Fruit fly (Drosophila melanogaster) whole organism, embryonic: ENCODE measurements around the gene CG9426.

Experiments used
- Blimp-1 ChIP-seq: fragments of 200-800 bp; sonication (Bioruptor generic); optimal IDR thresholded peaks from 3 replicates; lab custom pipeline; 2018; ENCODE audit warnings: missing biosample characterization, missing genetic modification characterization, mild to moderate bottlenecking, moderate library complexity, missing genetic modification reagents
- CG10147 ChIP-seq: fragments of 200-800 bp; sonication (Bioruptor generic); optimal IDR thresholded peaks from 2 replicates; lab custom pipeline; 2019; ENCODE audit warnings: missing biosample characterization, mild to moderate bottlenecking, missing genetic modification characterization, moderate library complexity
- CG1024 ChIP-seq: fragments of 200-800 bp; sonication (Bioruptor generic); IDR thresholded peaks from 2 replicates; pipeline ENCODE4 v1.3.6; 2022; ENCODE audit warnings: missing biosample characterization, missing genetic modification characterization
- CG10267 ChIP-seq: fragments of 200-800 bp; sonication (Bioruptor generic); optimal IDR thresholded peaks from 2 replicates; lab custom pipeline; 2018; ENCODE audit warnings: missing biosample characterization, mild to moderate bottlenecking, missing genetic modification characterization, moderate library complexity
- CG10366 ChIP-seq: fragments of 200-800 bp; sonication (Bioruptor generic); IDR thresholded peaks from 2 replicates; pipeline ENCODE4 v1.3.6; 2022; ENCODE audit warnings: missing biosample characterization, missing genetic modification characterization
- CG10462 ChIP-seq: fragments of 200-800 bp; sonication (Bioruptor generic); optimal IDR thresholded peaks from 2 replicates; lab custom pipeline; 2016; ENCODE audit warnings: missing biosample characterization, missing genetic modification characterization
- CG12942 ChIP-seq: fragments of 200-800 bp; sonication (Bioruptor generic); optimal IDR thresholded peaks from 3 replicates; lab custom pipeline; 2016; ENCODE audit warnings: missing biosample characterization, missing genetic modification characterization
- CG14710 ChIP-seq: fragments of 200-800 bp; sonication (Bioruptor generic); optimal IDR thresholded peaks from 3 replicates; lab custom pipeline; 2019; ENCODE audit warnings: missing biosample characterization, mild to moderate bottlenecking, missing genetic modification characterization, moderate library complexity
- CG15479 ChIP-seq: fragments of 200-800 bp; sonication (Bioruptor generic); optimal IDR thresholded peaks from 3 replicates; lab custom pipeline; 2019; ENCODE audit warnings: missing biosample characterization, mild to moderate bottlenecking, missing genetic modification characterization, moderate library complexity
- CG16815 ChIP-seq: fragments of 200-800 bp; sonication (Bioruptor generic); optimal IDR thresholded peaks from 3 replicates; lab custom pipeline; 2017; ENCODE audit warnings: missing biosample characterization, mild to moderate bottlenecking, missing genetic modification characterization
- CG17328 ChIP-seq: fragments of 200-800 bp; sonication (Bioruptor generic); IDR thresholded peaks from 2 replicates; pipeline ENCODE4 v1.3.6; 2022; ENCODE audit warnings: missing biosample characterization, missing genetic modification characterization
- CG18476 ChIP-seq: fragments of 200-800 bp; sonication (Bioruptor generic); optimal IDR thresholded peaks from 2 replicates; lab custom pipeline; 2016; ENCODE audit warnings: missing biosample characterization, mild to moderate bottlenecking, missing genetic modification characterization
- CG2116 ChIP-seq: fragments of 200-800 bp; sonication (Bioruptor generic); optimal IDR thresholded peaks from 3 replicates; lab custom pipeline; 2018; ENCODE audit warnings: missing biosample characterization, mild to moderate bottlenecking, missing genetic modification characterization
- CG2120 ChIP-seq: fragments of 200-800 bp; sonication (Bioruptor generic); optimal IDR thresholded peaks from 3 replicates; lab custom pipeline; 2016; ENCODE audit warnings: missing biosample characterization, missing genetic modification characterization
- CG30403 ChIP-seq: fragments of 200-800 bp; sonication (Bioruptor generic); optimal IDR thresholded peaks from 3 replicates; lab custom pipeline; 2016; ENCODE audit warnings: missing biosample characterization, missing genetic modification characterization
- CG32532 ChIP-seq: fragments of 200-800 bp; sonication (Bioruptor generic); IDR thresholded peaks from 2 replicates; pipeline ENCODE4 v1.3.6; 2022; ENCODE audit warnings: missing biosample characterization, missing genetic modification characterization
- CG3847 ChIP-seq: fragments of 200-800 bp; sonication (Bioruptor generic); IDR thresholded peaks from 2 replicates; pipeline ENCODE4 v1.3.6; 2022; ENCODE audit warnings: missing biosample characterization, missing genetic modification characterization
- CG4404 ChIP-seq: fragments of 200-800 bp; sonication (Bioruptor generic); IDR thresholded peaks from 2 replicates; pipeline ENCODE4 v1.3.6; 2022; ENCODE audit warnings: missing biosample characterization, missing genetic modification characterization
- CG4820 ChIP-seq: fragments of 200-800 bp; sonication (Bioruptor generic); optimal IDR thresholded peaks from 3 replicates; lab custom pipeline; 2016; ENCODE audit warnings: missing biosample characterization, missing genetic modification characterization
- CG6272 ChIP-seq: fragments of 200-800 bp; sonication (Bioruptor generic); IDR thresholded peaks from 2 replicates; pipeline ENCODE4 v1.3.6; 2022; ENCODE audit warnings: missing biosample characterization, missing genetic modification characterization
- CG7745 ChIP-seq: fragments of 200-800 bp; sonication (Bioruptor generic); optimal IDR thresholded peaks from 2 replicates; lab custom pipeline; 2018; ENCODE audit warnings: missing biosample characterization, mild to moderate bottlenecking, missing genetic modification characterization, moderate library complexity
- CG7987 ChIP-seq: fragments of 200-800 bp; sonication (Bioruptor generic); optimal IDR thresholded peaks from 2 replicates; lab custom pipeline; 2018; ENCODE audit warnings: missing biosample characterization, mild to moderate bottlenecking, missing genetic modification characterization, moderate library complexity
- Chrac-16 ChIP-seq: fragments of 200-800 bp; sonication (Bioruptor generic); optimal IDR thresholded peaks from 3 replicates; lab custom pipeline; 2016; ENCODE audit warnings: missing biosample characterization, missing genetic modification characterization
- Dbx ChIP-seq: fragments of 200-800 bp; sonication (Bioruptor generic); IDR thresholded peaks from 3 replicates; pipeline ENCODE4 v1.3.6; 2022; ENCODE audit warnings: missing biosample characterization, missing genetic modification characterization
- GATAe ChIP-seq: fragments of 200-800 bp; sonication (Bioruptor generic); conservative IDR thresholded peaks from 2 replicates; pipeline ENCODE4 v1.3.6; 2022; ENCODE audit warnings: missing biosample characterization, missing genetic modification characterization
- H15 ChIP-seq: fragments of 200-800 bp; sonication (Bioruptor generic); IDR thresholded peaks from 3 replicates; pipeline ENCODE4 v1.3.6; 2022; ENCODE audit warnings: missing biosample characterization, missing genetic modification characterization
- Hr3 ChIP-seq: fragments of 200-800 bp; sonication (Bioruptor generic); optimal IDR thresholded peaks from 3 replicates; lab custom pipeline; 2016; ENCODE audit warnings: missing biosample characterization, missing genetic modification characterization
- Hsf ChIP-seq: fragments of 200-800 bp; sonication (Bioruptor generic); optimal IDR thresholded peaks from 3 replicates; lab custom pipeline; 2016; ENCODE audit warnings: missing biosample characterization, missing genetic modification characterization
- MBD-R2 ChIP-seq: fragments of 200-800 bp; sonication (Bioruptor generic); IDR thresholded peaks from 2 replicates; pipeline ENCODE4 v1.3.6; 2022; ENCODE audit warnings: missing biosample characterization, missing genetic modification characterization
- NC2α ChIP-seq: fragments of 200-800 bp; sonication (Bioruptor generic); optimal IDR thresholded peaks from 2 replicates; lab custom pipeline; 2016; ENCODE audit warnings: missing biosample characterization, missing genetic modification characterization
- Ssrp ChIP-seq: fragments of 200-800 bp; sonication (Bioruptor generic); optimal IDR thresholded peaks from 2 replicates; lab custom pipeline; 2018; ENCODE audit warnings: missing biosample characterization, mild to moderate bottlenecking, missing genetic modification characterization, moderate library complexity
- Tbp ChIP-seq: fragments of >200 bp; optimal IDR thresholded peaks from 2 replicates; lab custom pipeline; 2018; ENCODE audit warnings: missing biosample characterization, missing genetic modification characterization
- ara ChIP-seq: fragments of 200-800 bp; sonication (Bioruptor generic); IDR thresholded peaks from 2 replicates; pipeline ENCODE4 v1.3.6; 2022; ENCODE audit warnings: missing biosample characterization, missing genetic modification characterization
- chn ChIP-seq: fragments of 200-800 bp; sonication (Bioruptor generic); optimal IDR thresholded peaks from 2 replicates; lab custom pipeline; 2016; ENCODE audit warnings: missing biosample characterization, missing genetic modification characterization
- ci ChIP-seq: fragments of 200-800 bp; sonication (Bioruptor generic); IDR thresholded peaks from 3 replicates; pipeline ENCODE4 v1.3.6; 2022; ENCODE audit warnings: missing biosample characterization, missing genetic modification characterization
- danr ChIP-seq: fragments of 200-800 bp; sonication (Bioruptor generic); IDR thresholded peaks from 2 replicates; pipeline ENCODE4 v1.3.6; 2022; ENCODE audit warnings: missing biosample characterization, missing genetic modification characterization
- dm ChIP-seq: fragments of 200-800 bp; sonication (Bioruptor generic); optimal IDR thresholded peaks from 3 replicates; lab custom pipeline; 2016; ENCODE audit warnings: missing biosample characterization, missing genetic modification characterization
- dpn ChIP-seq, 2 experiments: fragments of 200-800 bp; sonication (Bioruptor generic); optimal IDR thresholded peaks; 3 replicates each; lab custom pipeline; 2016; ENCODE audit warnings: missing biosample characterization in 2 of 2, missing genetic modification characterization in 2 of 2
- ems ChIP-seq: fragments of 200-800 bp; sonication (Bioruptor generic); optimal IDR thresholded peaks from 3 replicates; lab custom pipeline; 2016; ENCODE audit warnings: missing biosample characterization, missing genetic modification characterization
- eyg ChIP-seq: fragments of 200-800 bp; sonication (Bioruptor generic); optimal IDR thresholded peaks from 3 replicates; lab custom pipeline; 2016; ENCODE audit warnings: missing biosample characterization, missing genetic modification characterization
- fd102C ChIP-seq: fragments of 200-800 bp; sonication (Bioruptor generic); optimal IDR thresholded peaks from 2 replicates; lab custom pipeline; 2018; ENCODE audit warnings: missing biosample characterization, mild to moderate bottlenecking, missing genetic modification characterization, moderate library complexity
- ftz-f1 ChIP-seq: fragments of 200-800 bp; sonication (Bioruptor generic); optimal IDR thresholded peaks from 2 replicates; lab custom pipeline; 2016; ENCODE audit warnings: missing biosample characterization, missing genetic modification characterization
- gsb-n ChIP-seq: fragments of 200-800 bp; sonication (Bioruptor generic); optimal IDR thresholded peaks from 3 replicates; lab custom pipeline; 2018; ENCODE audit warnings: missing biosample characterization, mild to moderate bottlenecking, missing genetic modification characterization
- her ChIP-seq: fragments of 200-800 bp; sonication (Bioruptor generic); optimal IDR thresholded peaks from 2 replicates; lab custom pipeline; 2016; ENCODE audit warnings: missing biosample characterization, missing genetic modification characterization
- jing ChIP-seq: fragments of 200-800 bp; sonication (Bioruptor generic); optimal IDR thresholded peaks from 2 replicates; lab custom pipeline; 2018; ENCODE audit warnings: missing biosample characterization, mild to moderate bottlenecking, missing genetic modification characterization
- knrl ChIP-seq: fragments of 200-800 bp; sonication (Bioruptor generic); IDR thresholded peaks from 3 replicates; pipeline ENCODE4 v1.3.6; 2022; ENCODE audit warnings: missing biosample characterization, missing genetic modification characterization; ENCODE audit not compliant: partially characterized antibody
- lola ChIP-seq, 3 experiments: fragments of >200 bp in 2 of 3; fragments of 200-800 bp in 1 of 3; sonication (Bioruptor generic) in 1 of 3; optimal IDR thresholded peaks; 2 replicates each; lab custom pipeline; 2017 to 2019; ENCODE audit warnings: missing biosample characterization in 3 of 3, missing genetic modification characterization in 3 of 3, mild to moderate bottlenecking in 1 of 3, moderate library complexity in 1 of 3
- peb ChIP-seq: fragments of 200-800 bp; sonication (Bioruptor generic); IDR thresholded peaks from 2 replicates; pipeline ENCODE4 v1.3.6; 2022; ENCODE audit warnings: missing biosample characterization, missing genetic modification characterization
- phol ChIP-seq: fragments of 200-800 bp; sonication (Bioruptor generic); optimal IDR thresholded peaks from 3 replicates; lab custom pipeline; 2018; ENCODE audit warnings: missing biosample characterization, mild to moderate bottlenecking, missing genetic modification characterization, moderate library complexity
- pzg ChIP-seq: fragments of 200-800 bp; sonication (Bioruptor generic); optimal IDR thresholded peaks from 3 replicates; lab custom pipeline; 2018; ENCODE audit warnings: missing biosample characterization, mild to moderate bottlenecking, missing genetic modification characterization, moderate library complexity
- sisA ChIP-seq: fragments of 200-800 bp; sonication (Bioruptor generic); IDR thresholded peaks from 2 replicates; pipeline ENCODE4 v1.3.6; 2022; ENCODE audit warnings: missing biosample characterization, missing genetic modification characterization

Gene CG9426

DNA sequence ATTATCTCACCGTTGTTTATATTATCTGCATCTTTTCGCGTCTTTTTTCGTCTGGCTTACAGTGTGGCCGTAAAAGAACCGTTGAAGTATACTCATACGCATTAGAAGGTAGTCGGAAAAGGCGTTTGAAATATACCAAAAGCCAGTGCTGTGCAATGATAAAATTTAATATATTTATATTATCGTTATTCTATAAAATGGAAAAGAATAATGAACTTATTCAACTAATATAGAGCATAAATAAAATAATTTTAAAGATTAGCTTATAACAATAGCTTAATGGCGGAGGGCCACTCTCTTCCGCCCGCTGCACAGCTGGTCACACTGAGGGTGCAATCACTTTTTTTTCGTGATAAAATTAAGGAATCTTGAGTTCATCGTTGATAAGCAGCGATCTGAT lies 27.8 kb downstream of the CG9426 start, which contains the start of the genes CG16974 and Edem2 (continued):
- peak; percentile 60 for TF ChIP-seq Ssrp
- peak; percentile 63 for TF ChIP-seq Hsf (GFP tag; lab: Kevin White, UChicago)
- no peak for TF ChIP-seq CG15479 (GFP tag; lab: Kevin White, UChicago)
- no peak for TF ChIP-seq CG1024
- TF ChIP-seq CG32532 (GFP tag; lab: Robert Waterston, UW) = peak; percentile 71
- peak; percentile 71 for TF ChIP-seq CG4404
- peak; percentile 59; the same call in 2 of the 3 replicates for TF ChIP-seq Dbx (GFP tag; lab: Robert Waterston, UW)
- TF ChIP-seq sisA (GFP tag; lab: Robert Waterston, UW) = peak; percentile 79
- TF ChIP-seq dm (GFP tag; lab: Kevin White, UChicago) = peak; percentile 5
- TF ChIP-seq NC2α (GFP tag; lab: Kevin White, UChicago) = no peak
- no peak for TF ChIP-seq eyg
- TF ChIP-seq MBD-R2 (GFP tag; lab: Robert Waterston, UW) = peak; percentile 75
- peak; percentile 43; the same call in 1 of the 3 replicates for TF ChIP-seq H15 (GFP tag; lab: Robert Waterston, UW)
- TF ChIP-seq Blimp-1 (GFP tag; lab: Kevin White, UChicago) = no peak
- peak; percentile 69 for TF ChIP-seq CG7987
- peak; percentile 67; the same call in 1 of the 2 replicates for TF ChIP-seq CG6272 (GFP tag; lab: Robert Waterston, UW)
- no peak for TF ChIP-seq jing (GFP tag; lab: Kevin White, UChicago)
- TF ChIP-seq ftz-f1 (GFP tag; lab: Kevin White, UChicago) = peak; percentile 39
- peak; percentile 21; the same call in 1 of the 2 replicates for TF ChIP-seq danr (GFP tag; lab: Robert Waterston, UW)
- TF ChIP-seq gsb-n = no peak
- TF ChIP-seq CG4820 (GFP tag; lab: Kevin White, UChicago) = peak; percentile 64
- TF ChIP-seq chn (GFP tag; lab: Kevin White, UChicago) = peak; percentile 68
- peak; percentile 78 for TF ChIP-seq Hr3
- peak; percentile 80 for TF ChIP-seq CG2120 (GFP tag; lab: Kevin White, UChicago)
- TF ChIP-seq CG17328 (GFP tag; lab: Robert Waterston, UW) = peak; percentile 70
- peak; percentile 88 for TF ChIP-seq CG30403 (GFP tag; lab: Kevin White, UChicago)
- peak; percentile 90 for TF ChIP-seq CG14710
- peak; percentile 54 for TF ChIP-seq ems (GFP tag; lab: Kevin White, UChicago)
- peak; percentile 74 for TF ChIP-seq CG2116 (GFP tag; lab: Kevin White, UChicago)
- TF ChIP-seq ara (GFP tag; lab: Robert Waterston, UW) = no peak
- TF ChIP-seq knrl (GFP tag; lab: Robert Waterston, UW) = peak; percentile 48
- TF ChIP-seq CG10366 = 0 out of 2 replicates have a peak, but pooled peaks have one; percentile 49
- peak; percentile 89 for TF ChIP-seq phol (tag; lab: Kevin White, UChicago)
- no peak for TF ChIP-seq CG10147 (GFP tag; lab: Kevin White, UChicago)
- no peak for TF ChIP-seq Tbp (GFP tag; lab: Kevin White, UChicago)
- TF ChIP-seq CG12942 (GFP tag; lab: Kevin White, UChicago) = peak; percentile 74
- peak; percentile 82 for TF ChIP-seq Chrac-16 (GFP tag; lab: Kevin White, UChicago)
- TF ChIP-seq CG7745 (tag; lab: Kevin White, UChicago) = no peak
- peak; percentile 56 for TF ChIP-seq peb
- TF ChIP-seq her (GFP tag; lab: Kevin White, UChicago) = no peak
- TF ChIP-seq fd102C (GFP tag; lab: Kevin White, UChicago) = no peak
- TF ChIP-seq lola (GFP tag; optimal IDR thresholded peaks at IDR 0.05; lab: Kevin White, UChicago) = peak in 1 of 3 experiments; percentile 66
- TF ChIP-seq CG16815 (GFP tag; lab: Kevin White, UChicago) = peak; percentile 57
- TF ChIP-seq ci (GFP tag; lab: Robert Waterston, UW) = peak; percentile 80
- peak; percentile 97 for TF ChIP-seq CG10267
- peak; percentile 30 for TF ChIP-seq CG10462 (GFP tag; lab: Kevin White, UChicago)
- TF ChIP-seq GATAe = peak; percentile 87
- peak; percentile 84 for TF ChIP-seq CG3847 (GFP tag; lab: Robert Waterston, UW)
- peak; percentile 77 for TF ChIP-seq pzg (GFP tag; lab: Kevin White, UChicago)
- TF ChIP-seq CG18476 = peak; percentile 80
- peak; percentile 37 to 83 for TF ChIP-seq dpn (GFP tag; optimal IDR thresholded peaks at IDR 0.05; lab: Kevin White, UChicago)
